Fruit fly (Drosophila melanogaster): Measurements from ENCODE around the gene Dph4.

Gene Dph4

dm6 chr3R:5606477-5606876, 17.4 kb downstream of the Dph4 start, which contains the start of gene asl (continued):
- no peak for TF ChIP-seq Atf3 (GFP tag; optimal IDR thresholded peaks at IDR 0.05)
- peak; percentile 37; the same call in 1 of the 3 replicates for TF ChIP-seq CG14050 (GFP tag; IDR thresholded peaks at IDR 0.05)
- no peak for TF ChIP-seq yki (optimal IDR thresholded peaks at IDR 0.05)
- TF ChIP-seq sqz (GFP tag; optimal IDR thresholded peaks at IDR 0.05): no peak
- no peak for TF ChIP-seq gsb-n (tag; optimal IDR thresholded peaks at IDR 0.05)
- TF ChIP-seq CG13296 (GFP tag; optimal IDR thresholded peaks at IDR 0.05): peak; percentile 52
- no peak for TF ChIP-seq Usf (GFP tag; optimal IDR thresholded peaks at IDR 0.05)
- TF ChIP-seq CG13123 (GFP tag; optimal IDR thresholded peaks at IDR 0.05): peak; percentile 62
- TF ChIP-seq CG3995 (GFP tag; optimal IDR thresholded peaks at IDR 0.05): peak; percentile 53
- TF ChIP-seq Lim3 (GFP tag; IDR thresholded peaks at IDR 0.05): no peak
- TF ChIP-seq pros (GFP tag; optimal IDR thresholded peaks at IDR 0.05): no peak
- TF ChIP-seq pfk (GFP tag; optimal IDR thresholded peaks at IDR 0.05): no peak
- peak; percentile 26 for TF ChIP-seq Spps (tag; optimal IDR thresholded peaks at IDR 0.05)
- TF ChIP-seq CG6813 (GFP tag; optimal IDR thresholded peaks at IDR 0.05): no peak
- TF ChIP-seq CG14667 (GFP tag; IDR thresholded peaks at IDR 0.05): no peak
- no peak for TF ChIP-seq CG2678 (tag; optimal IDR thresholded peaks at IDR 0.05)
- TF ChIP-seq HLH4C (GFP tag; IDR thresholded peaks at IDR 0.05; ENCODE audit: partially characterized antibody): no peak
- no peak for TF ChIP-seq Trl (optimal IDR thresholded peaks at IDR 0.05)
- TF ChIP-seq Trl (GFP tag; optimal IDR thresholded peaks at IDR 0.05): peak; percentile 31
- TF ChIP-seq CG6683 (GFP tag; optimal IDR thresholded peaks at IDR 0.05): peak; percentile 19
- TF ChIP-seq ac (GFP tag; optimal IDR thresholded peaks at IDR 0.05): no peak
- peak; percentile 35 for TF ChIP-seq fd102C (GFP tag; optimal IDR thresholded peaks at IDR 0.05)
- peak; percentile 48 for TF ChIP-seq kni (GFP tag; optimal IDR thresholded peaks at IDR 0.05)
- TF ChIP-seq nom (GFP tag; optimal IDR thresholded peaks at IDR 0.05): peak; percentile 48
- peak; percentile 91 for TF ChIP-seq Med (GFP tag)
- peak; percentile 83 for TF ChIP-seq CG17361 (GFP tag; IDR thresholded peaks at IDR 0.05)
- TF ChIP-seq CG8944 (GFP tag; optimal IDR thresholded peaks at IDR 0.05): peak; percentile 33
- TF ChIP-seq CG11247 (GFP tag; IDR thresholded peaks at IDR 0.05): peak; percentile 51; the same call in 1 of the 2 replicates
- no peak for TF ChIP-seq Dll (GFP tag; IDR thresholded peaks at IDR 0.05; ENCODE audit: partially characterized antibody)
- TF ChIP-seq Kr (GFP tag; optimal IDR thresholded peaks at IDR 0.05): no peak
- no peak for TF ChIP-seq sens-2 (GFP tag; IDR thresholded peaks at IDR 0.05)
- TF ChIP-seq CG2712 (tag; optimal IDR thresholded peaks at IDR 0.05): peak; percentile 82
- peak; percentile 44; the same call in 1 of the 2 replicates for TF ChIP-seq Bgb (GFP tag; IDR thresholded peaks at IDR 0.05; ENCODE audit: partially characterized antibody)
- TF ChIP-seq Ets65A (GFP tag): peak; percentile 94
- peak; percentile 53; the same call in 1 of the 3 replicates for TF ChIP-seq zfh1 (GFP tag; IDR thresholded peaks at IDR 0.05)
- TF ChIP-seq Hmx (GFP tag; optimal IDR thresholded peaks at IDR 0.05): no peak
- TF ChIP-seq CG17568 (GFP tag; optimal IDR thresholded peaks at IDR 0.05): no peak
- TF ChIP-seq dati (GFP tag; IDR thresholded peaks at IDR 0.05): 0 out of 2 replicates have a peak, but pooled peaks have one; percentile 25
- peak; percentile 49 for TF ChIP-seq crc (GFP tag; optimal IDR thresholded peaks at IDR 0.05)
- TF ChIP-seq Meics (GFP tag; optimal IDR thresholded peaks at IDR 0.05): peak; percentile 62
- TF ChIP-seq ftz-f1 (GFP tag; optimal IDR thresholded peaks at IDR 0.05): no peak
- no peak for TF ChIP-seq peb (GFP tag; IDR thresholded peaks at IDR 0.05)
- TF ChIP-seq fu2 (GFP tag; optimal IDR thresholded peaks at IDR 0.05): peak; percentile 31
- TF ChIP-seq CG8290 (GFP tag; optimal IDR thresholded peaks at IDR 0.05): peak; percentile 86
- TF ChIP-seq CG8290 (tag; optimal IDR thresholded peaks at IDR 0.05): peak in 1 of 2 experiments; percentile 77
- peak; percentile 36 for TF ChIP-seq bab2 (GFP tag; optimal IDR thresholded peaks at IDR 0.05)
- peak; percentile 50 for TF ChIP-seq wek (GFP tag; optimal IDR thresholded peaks at IDR 0.05)
- no peak for TF ChIP-seq CG10274 (GFP tag; optimal IDR thresholded peaks at IDR 0.05)
- no peak for TF ChIP-seq CG7271 (tag; optimal IDR thresholded peaks at IDR 0.05)
- peak; percentile 32 for TF ChIP-seq ATbp (GFP tag; optimal IDR thresholded peaks at IDR 0.05)
- peak; percentile 57; the same call in 1 of the 2 replicates for TF ChIP-seq CG14014 (GFP tag; IDR thresholded peaks at IDR 0.05)
- no peak for TF ChIP-seq CG31365 (tag; optimal IDR thresholded peaks at IDR 0.05)
